Worm (Caenorhabditis elegans) whole organism, L1 larva: ENCODE measurements around the gene K08D8.10.

Source experiments
- ceh-8 ChIP-seq: fragments of 200-800 bp; sonication (Bioruptor generic); optimal IDR thresholded peaks from 2 replicates; lab custom pipeline; 2018; ENCODE audit warnings: mild to moderate bottlenecking, missing genetic modification characterization, moderate library complexity, missing compliant biosample characterization
- dpl-1 ChIP-seq, 3 experiments: fragments of 150-350 bp in 2 of 3; sonication (generic microtip) in 1 of 3; optimal IDR thresholded peaks; 2 replicates each; lab custom pipeline; 2014 to 2017; ENCODE audit warnings: missing biosample characterization in 3 of 3, missing genetic modification characterization in 3 of 3, missing genetic modification reagents in 3 of 3
- elt-2 ChIP-seq: sonication (generic microtip); optimal IDR thresholded peaks from 2 replicates; lab custom pipeline; 2016; ENCODE audit warnings: missing genetic modification characterization, mild to moderate bottlenecking, inconsistent platforms, missing compliant biosample characterization, missing genetic modification reagents
- fos-1 ChIP-seq: fragments of 150-350 bp; optimal IDR thresholded peaks from 2 replicates; lab custom pipeline; 2014; ENCODE audit warnings: missing biosample characterization, missing genetic modification characterization
- jun-1 ChIP-seq: fragments of 150-350 bp; optimal IDR thresholded peaks from 2 replicates; lab custom pipeline; 2014; ENCODE audit warnings: missing biosample characterization, missing genetic modification reagents, missing genetic modification characterization
- lin-39 ChIP-seq: fragments of 150-350 bp; optimal IDR thresholded peaks from 2 replicates; lab custom pipeline; 2014; ENCODE audit warnings: missing biosample characterization, missing genetic modification reagents, missing genetic modification characterization
- nhr-11 ChIP-seq: fragments of 150-350 bp; optimal IDR thresholded peaks from 2 replicates; lab custom pipeline; 2014; ENCODE audit warnings: missing biosample characterization, missing genetic modification characterization
- vab-15 ChIP-seq: sonication (generic microtip); optimal IDR thresholded peaks from 2 replicates; lab custom pipeline; 2017; ENCODE audit warnings: missing genotype, mild to moderate bottlenecking, missing genetic modification characterization, missing compliant biosample characterization
- zag-1 ChIP-seq: fragments of 150-350 bp; optimal IDR thresholded peaks from 2 replicates; lab custom pipeline; 2014; ENCODE audit warnings: missing biosample characterization, missing genetic modification characterization

ce11 chrIV:12909871-12910270, 9.5 kb downstream of the K08D8.10 start, which contains the start of gene K08D8.4:
- TF ChIP-seq dpl-1 (GFP tag; optimal IDR thresholded peaks at IDR 0.05; lab: Kevin White, UChicago) (no peak), ceh-8 (GFP tag; lab: Kevin White, UChicago) (no peak), vab-15 (no peak), jun-1 (tag; lab: Kevin White, UChicago) (no peak), nhr-11 (tag; lab: Kevin White, UChicago) (no peak), elt-2 (tag; lab: Kevin White, UChicago) (peak; percentile 58), lin-39 (tag; lab: Kevin White, UChicago) (no peak), fos-1 (tag; lab: Kevin White, UChicago) (no peak), zag-1 (tag; lab: Kevin White, UChicago) (no peak)
